Fruit fly (Drosophila melanogaster): Measurements from ENCODE around the gene Tom70.

The Tom70 gene

dm6 chr2L:12013741-12014393, 24.4 kb downstream of the Tom70 start (continued):
- TF ChIP-seq CG11902 (GFP tag; optimal IDR thresholded peaks at IDR 0.05) (no peak), Hr4 (GFP tag; optimal IDR thresholded peaks at IDR 0.05) (no peak), ss (GFP tag; optimal IDR thresholded peaks at IDR 0.05) (peak; percentile 80 to 84), CG3919 (GFP tag; optimal IDR thresholded peaks at IDR 0.05) (peak; percentile 71), Blimp-1 (GFP tag; optimal IDR thresholded peaks at IDR 0.05) (peak; percentile 59), CG6854 (GFP tag; optimal IDR thresholded peaks at IDR 0.05) (peak; percentile 81), dsx (GFP tag; optimal IDR thresholded peaks at IDR 0.05; ENCODE audit: poor library complexity, severe bottlenecking) (peak; percentile 98), CG34406 (GFP tag; optimal IDR thresholded peaks at IDR 0.05) (no peak), Sox14 (GFP tag; optimal IDR thresholded peaks at IDR 0.05) (peak; percentile 45), Eip78C (GFP tag) (peak; percentile 21), eg (GFP tag; IDR thresholded peaks at IDR 0.05) (0 out of 3 replicates have a peak, but pooled peaks have one; percentile 15), CG10669 (GFP tag; optimal IDR thresholded peaks at IDR 0.05) (peak; percentile 46), net (GFP tag; optimal IDR thresholded peaks at IDR 0.05) (no peak), CG1621 (tag; optimal IDR thresholded peaks at IDR 0.05) (peak; percentile 72)

- TF ChIP-seq CG11762 (GFP tag; optimal IDR thresholded peaks at IDR 0.05; ENCODE audit: insufficient read depth) (no peak), CG10631 (GFP tag; optimal IDR thresholded peaks at IDR 0.05) (peak; percentile 48), CG6792 (GFP tag; optimal IDR thresholded peaks at IDR 0.05) (no peak), CG6276 (GFP tag; optimal IDR thresholded peaks at IDR 0.05) (no peak), Hr4 (GFP tag; optimal IDR thresholded peaks at IDR 0.05) (no peak), ss (GFP tag; optimal IDR thresholded peaks at IDR 0.05) (no peak), Eip93F (GFP tag; optimal IDR thresholded peaks at IDR 0.05) (no peak), Eip78C (GFP tag) (peak; percentile 85), Gug (GFP tag; IDR thresholded peaks at IDR 0.05) (no peak), achi (GFP tag; optimal IDR thresholded peaks at IDR 0.05) (peak; percentile 1), CG11902 (GFP tag; optimal IDR thresholded peaks at IDR 0.05) (no peak), Met (GFP tag; optimal IDR thresholded peaks at IDR 0.05) (no peak), Smox (GFP tag; optimal IDR thresholded peaks at IDR 0.05) (peak; percentile 40), OdsH (GFP tag; optimal IDR thresholded peaks at IDR 0.05) (peak; percentile 29), CG8319 (GFP tag; optimal IDR thresholded peaks at IDR 0.05) (no peak), spab (GFP tag; optimal IDR thresholded peaks at IDR 0.05) (no peak), pdm3 (GFP tag; optimal IDR thresholded peaks at IDR 0.05) (peak; percentile 52), Sox14 (GFP tag; optimal IDR thresholded peaks at IDR 0.05) (peak; percentile 19), CG3032 (tag; optimal IDR thresholded peaks at IDR 0.05) (peak; percentile 17), Blimp-1 (GFP tag; optimal IDR thresholded peaks at IDR 0.05) (no peak), CG6163 (GFP tag; IDR thresholded peaks at IDR 0.05) (peak; percentile 30; the same call in 2 of the 3 replicates), Hr39 (GFP tag; optimal IDR thresholded peaks at IDR 0.05) (peak; percentile 53), fd85E (GFP tag; optimal IDR thresholded peaks at IDR 0.05) (no peak), CG1621 (tag; optimal IDR thresholded peaks at IDR 0.05) (peak; percentile 32), CG6854 (GFP tag; optimal IDR thresholded peaks at IDR 0.05) (no peak), CG32006 (GFP tag; optimal IDR thresholded peaks at IDR 0.05) (no peak), Sox102F (GFP tag; optimal IDR thresholded peaks at IDR 0.05) (peak; percentile 33), net (GFP tag; optimal IDR thresholded peaks at IDR 0.05) (no peak), CG16779 (tag; optimal IDR thresholded peaks at IDR 0.05) (no peak), CG31627 (GFP tag; optimal IDR thresholded peaks at IDR 0.05) (peak; percentile 41), acj6 (GFP tag; optimal IDR thresholded peaks at IDR 0.05) (peak; percentile 54), Lpt (GFP tag; optimal IDR thresholded peaks at IDR 0.05) (no peak), fd59A (GFP tag; optimal IDR thresholded peaks at IDR 0.05) (no peak), salr (GFP tag; optimal IDR thresholded peaks at IDR 0.05) (peak in 1 of 2 experiments; percentile 10), topi (GFP tag; optimal IDR thresholded peaks at IDR 0.05) (peak; percentile 39), Ets21C (GFP tag; optimal IDR thresholded peaks at IDR 0.05) (no peak), cyc (GFP tag; optimal IDR thresholded peaks at IDR 0.05) (peak; percentile 34), Ets96B (tag; optimal IDR thresholded peaks at IDR 0.05) (peak; percentile 16), lz (GFP tag; optimal IDR thresholded peaks at IDR 0.05) (peak; percentile 27), CG10669 (GFP tag; optimal IDR thresholded peaks at IDR 0.05) (peak; percentile 45), esn (GFP tag; optimal IDR thresholded peaks at IDR 0.05) (peak; percentile 32)
Measured at dm6 chr2L:12013243-12013642, 25.1 kb downstream of the Tom70 start.

Measured in whole organism, prepupa.